Worm (Caenorhabditis elegans): ENCODE measurements around the gene osm-3.

DNA sequence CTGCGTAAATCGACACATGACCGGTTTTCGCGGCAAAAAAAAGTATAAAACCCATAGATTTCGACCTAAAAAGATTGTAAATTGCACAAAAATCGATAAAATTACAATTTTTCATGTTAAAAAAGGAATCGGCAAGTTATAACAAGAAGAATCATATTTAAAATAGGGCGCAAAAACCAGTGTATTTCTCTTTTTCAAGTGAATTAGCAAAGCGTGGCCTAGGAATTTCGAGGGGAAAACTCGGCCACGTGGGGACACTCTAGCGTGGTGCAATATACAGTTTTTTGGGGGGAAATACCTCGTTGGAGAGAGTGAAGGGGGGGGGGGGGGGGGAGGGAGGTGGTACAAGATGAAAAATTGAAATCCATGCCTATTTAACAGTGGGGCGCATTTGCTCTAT lies 6.7 kb upstream of the osm-3 start:
- TF ChIP-seq dve-1 (tag; optimal IDR thresholded peaks at IDR 0.05) (no peak), dmd-4 (tag; optimal IDR thresholded peaks at IDR 0.05; ENCODE audit: borderline replicate concordance) (no peak), ttx-3 (tag; optimal IDR thresholded peaks at IDR 0.05) (no peak), ceh-14 (tag; optimal IDR thresholded peaks at IDR 0.05) (no peak), ceh-22 (tag; optimal IDR thresholded peaks at IDR 0.05) (no peak), ceh-48 (tag; optimal IDR thresholded peaks at IDR 0.05) (no peak), ets-4 (tag; optimal IDR thresholded peaks at IDR 0.05) (no peak), ceh-34 (tag; optimal IDR thresholded peaks at IDR 0.05) (no peak), pqm-1 (tag; optimal IDR thresholded peaks at IDR 0.05) (no peak), pha-4 (tag; optimal IDR thresholded peaks at IDR 0.05) (no peak), rnt-1 (tag; optimal IDR thresholded peaks at IDR 0.05) (no peak), pag-3 (tag; optimal IDR thresholded peaks at IDR 0.05; ENCODE audit: borderline replicate concordance) (no peak), nhr-11 (tag; optimal IDR thresholded peaks at IDR 0.05) (no peak), fkh-10 (GFP tag; optimal IDR thresholded peaks at IDR 0.05) (no peak)
